Fruit fly (Drosophila melanogaster): Measurements from ENCODE around the gene mRpL49.

Gene mRpL49

DNA sequence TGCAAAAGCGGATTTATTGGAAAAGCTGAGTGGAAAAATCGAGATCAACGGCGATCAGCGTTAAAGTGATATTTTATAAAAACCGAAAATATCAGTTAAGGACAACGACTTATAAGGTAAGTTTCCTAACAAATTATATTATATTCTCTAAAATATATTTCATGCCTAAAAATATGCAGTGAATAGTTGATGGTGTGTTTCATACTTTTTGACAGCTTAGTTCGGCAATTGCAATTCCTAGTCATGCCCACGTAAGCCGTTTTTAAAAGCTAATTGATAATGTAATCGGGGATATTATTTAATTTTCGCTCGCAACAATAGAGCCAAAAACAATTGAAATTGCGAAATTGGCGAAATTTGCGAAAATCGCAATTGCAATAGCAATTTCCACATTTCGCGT lies 12.7 kb downstream of the mRpL49 start:
- TF ChIP-seq pan (optimal IDR thresholded peaks at IDR 0.05), result no peak
- TF ChIP-seq CG8478 (optimal IDR thresholded peaks at IDR 0.05), result no peak
- TF ChIP-seq psq (optimal IDR thresholded peaks at IDR 0.05), result no peak
- TF ChIP-seq EcR (GFP tag; optimal IDR thresholded peaks at IDR 0.05), result no peak
- no peak for TF ChIP-seq usp (GFP tag; optimal IDR thresholded peaks at IDR 0.05)
- no peak for TF ChIP-seq Dll (optimal IDR thresholded peaks at IDR 0.05)

DNA sequence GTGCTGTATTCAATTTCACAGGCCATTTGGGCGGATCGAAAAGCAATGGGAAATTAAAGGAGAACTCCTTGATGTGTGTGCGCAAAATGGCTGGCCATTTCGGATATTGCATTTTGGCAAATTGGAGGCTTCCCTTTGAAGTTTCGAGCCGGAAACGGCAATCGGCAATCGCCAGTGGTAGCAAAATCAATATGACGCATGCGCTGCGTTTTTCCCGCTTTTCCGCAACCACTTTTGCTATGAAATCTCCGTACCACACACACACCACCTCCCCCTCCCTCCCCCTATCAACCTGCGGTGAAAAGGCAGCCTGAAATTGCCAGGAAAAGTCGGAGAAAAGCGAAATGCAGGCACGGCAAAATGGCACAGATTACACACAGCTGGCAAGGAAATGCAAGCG lies 15.4 kb downstream of the mRpL49 start:
- TF ChIP-seq CG8478 (optimal IDR thresholded peaks at IDR 0.05), result no peak
- no peak for TF ChIP-seq usp (GFP tag; optimal IDR thresholded peaks at IDR 0.05)
- TF ChIP-seq pan (optimal IDR thresholded peaks at IDR 0.05), result no peak
- TF ChIP-seq psq (optimal IDR thresholded peaks at IDR 0.05), result no peak

DNA sequence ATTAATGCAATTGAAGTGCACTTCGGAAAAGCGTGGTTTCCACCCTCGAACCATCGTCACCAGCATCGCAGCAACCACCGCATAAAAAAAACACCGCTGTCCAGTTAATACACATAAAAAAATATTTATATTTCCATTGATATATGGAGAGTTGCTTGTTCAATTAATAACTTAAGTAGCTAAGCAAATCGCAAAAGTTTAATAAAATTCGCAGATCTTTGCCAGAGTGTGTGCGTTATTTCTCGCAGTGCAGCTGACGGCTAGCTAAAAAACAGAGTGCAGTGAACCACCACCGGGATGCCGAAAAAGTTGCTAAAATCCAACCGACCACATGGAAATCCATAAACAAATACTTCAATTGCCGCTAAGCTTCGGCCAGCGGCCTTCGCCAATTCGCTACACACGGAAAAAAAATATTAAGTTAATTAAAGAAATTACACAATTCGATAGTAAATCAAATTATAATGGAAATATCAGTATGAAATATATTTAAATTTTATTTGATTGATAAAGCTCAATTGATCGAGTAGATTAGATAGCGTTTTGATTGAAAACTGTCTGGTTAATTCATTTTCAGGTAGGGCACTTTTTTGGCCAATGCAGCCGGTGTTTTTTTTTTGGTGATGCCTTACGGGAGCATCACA lies 16.5 kb downstream of the mRpL49 start:
- TF ChIP-seq CG8478 (optimal IDR thresholded peaks at IDR 0.05) (no peak), EcR (GFP tag; optimal IDR thresholded peaks at IDR 0.05) (no peak), usp (GFP tag; optimal IDR thresholded peaks at IDR 0.05) (no peak), Dll (optimal IDR thresholded peaks at IDR 0.05) (no peak), psq (optimal IDR thresholded peaks at IDR 0.05) (no peak), pan (optimal IDR thresholded peaks at IDR 0.05) (no peak)

DNA sequence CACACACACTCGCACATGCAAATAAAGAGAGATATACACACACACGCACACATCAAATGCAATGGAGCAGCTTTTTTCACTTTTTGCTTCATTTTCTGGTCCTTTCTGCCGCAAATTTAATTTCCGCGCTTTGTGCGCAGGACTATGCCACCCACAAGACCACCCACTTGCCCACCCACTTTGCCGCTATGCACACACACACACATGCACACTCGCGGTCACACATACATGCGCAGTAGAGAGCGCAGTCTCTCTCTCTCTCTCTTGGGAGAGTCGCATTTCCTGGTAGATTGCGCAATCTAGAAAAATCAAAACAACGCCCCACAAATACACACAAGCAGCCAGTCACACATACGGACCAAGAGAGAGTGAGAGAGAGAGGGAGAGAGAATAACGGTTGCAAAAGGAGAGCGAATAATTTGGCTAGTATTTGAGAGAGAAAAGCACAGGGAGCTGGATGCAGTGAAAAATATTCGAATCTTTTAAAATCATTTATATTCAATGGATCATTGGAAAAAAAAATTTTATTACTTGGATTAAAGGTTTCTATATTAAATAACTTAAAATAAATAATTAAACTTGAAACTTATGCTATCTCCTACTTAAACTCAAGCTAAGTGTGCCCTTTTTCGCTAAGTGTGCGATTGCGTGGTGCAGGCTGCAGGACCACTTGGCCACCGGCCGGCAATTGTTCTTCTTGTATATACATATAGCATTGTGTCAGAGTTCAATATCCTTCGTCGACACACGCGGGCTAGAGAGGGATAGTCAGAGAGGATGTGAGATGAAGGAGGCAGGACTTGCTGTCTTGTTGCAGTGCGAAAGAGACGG lies 18.7 kb downstream of the mRpL49 start:
- TF ChIP-seq Dll (optimal IDR thresholded peaks at IDR 0.05) (no peak), psq (optimal IDR thresholded peaks at IDR 0.05) (no peak), EcR (GFP tag; optimal IDR thresholded peaks at IDR 0.05) (no peak), pan (optimal IDR thresholded peaks at IDR 0.05) (no peak), CG8478 (optimal IDR thresholded peaks at IDR 0.05) (no peak), usp (GFP tag; optimal IDR thresholded peaks at IDR 0.05) (no peak)

DNA sequence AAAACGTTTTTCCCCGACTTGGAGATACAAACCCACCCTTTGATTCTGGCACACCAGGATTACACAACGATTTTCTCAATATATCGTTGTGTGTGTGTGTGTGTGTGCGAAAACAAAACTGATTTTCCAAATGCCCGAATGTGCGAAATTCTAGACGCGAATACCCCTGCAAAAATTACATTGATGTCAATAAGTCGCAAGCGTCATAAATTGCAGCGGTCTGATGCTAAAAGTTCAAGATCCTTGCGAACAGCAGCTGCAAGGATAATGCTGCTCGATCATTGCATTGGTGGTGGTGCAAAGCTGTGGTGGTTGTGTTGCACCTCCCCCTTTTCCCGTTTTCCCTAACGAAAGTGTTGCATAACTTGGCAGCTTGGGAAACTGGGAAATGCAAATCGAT lies 20.7 kb downstream of the mRpL49 start:
- TF ChIP-seq Dll (optimal IDR thresholded peaks at IDR 0.05) (no peak), EcR (GFP tag; optimal IDR thresholded peaks at IDR 0.05) (no peak), CG8478 (optimal IDR thresholded peaks at IDR 0.05) (no peak), usp (GFP tag; optimal IDR thresholded peaks at IDR 0.05) (no peak), psq (optimal IDR thresholded peaks at IDR 0.05) (no peak), pan (optimal IDR thresholded peaks at IDR 0.05) (no peak)

DNA sequence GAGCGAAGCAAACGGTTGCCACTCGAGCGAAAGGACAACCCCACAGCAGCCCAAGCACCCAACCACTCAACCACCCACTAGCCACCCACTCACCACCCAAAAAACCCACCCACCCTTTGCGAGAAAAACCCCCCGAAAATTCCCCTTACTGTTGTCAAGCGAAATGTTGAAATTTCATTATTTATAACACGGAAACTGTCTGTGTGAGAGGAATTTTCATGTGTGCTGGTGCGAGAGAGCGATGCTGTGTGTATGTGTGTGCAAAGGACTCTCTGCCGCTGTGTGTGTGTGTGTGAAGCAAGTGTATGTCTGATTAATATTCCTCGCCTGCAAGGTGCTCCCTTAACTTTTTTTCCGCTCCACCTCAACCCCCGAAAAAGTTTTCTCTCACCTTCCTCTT lies 22.9 kb downstream of the mRpL49 start:
- TF ChIP-seq Dll (optimal IDR thresholded peaks at IDR 0.05) (no peak), EcR (GFP tag; optimal IDR thresholded peaks at IDR 0.05) (no peak), psq (optimal IDR thresholded peaks at IDR 0.05) (no peak), pan (optimal IDR thresholded peaks at IDR 0.05) (no peak), CG8478 (optimal IDR thresholded peaks at IDR 0.05) (no peak), usp (GFP tag; optimal IDR thresholded peaks at IDR 0.05) (no peak)

DNA sequence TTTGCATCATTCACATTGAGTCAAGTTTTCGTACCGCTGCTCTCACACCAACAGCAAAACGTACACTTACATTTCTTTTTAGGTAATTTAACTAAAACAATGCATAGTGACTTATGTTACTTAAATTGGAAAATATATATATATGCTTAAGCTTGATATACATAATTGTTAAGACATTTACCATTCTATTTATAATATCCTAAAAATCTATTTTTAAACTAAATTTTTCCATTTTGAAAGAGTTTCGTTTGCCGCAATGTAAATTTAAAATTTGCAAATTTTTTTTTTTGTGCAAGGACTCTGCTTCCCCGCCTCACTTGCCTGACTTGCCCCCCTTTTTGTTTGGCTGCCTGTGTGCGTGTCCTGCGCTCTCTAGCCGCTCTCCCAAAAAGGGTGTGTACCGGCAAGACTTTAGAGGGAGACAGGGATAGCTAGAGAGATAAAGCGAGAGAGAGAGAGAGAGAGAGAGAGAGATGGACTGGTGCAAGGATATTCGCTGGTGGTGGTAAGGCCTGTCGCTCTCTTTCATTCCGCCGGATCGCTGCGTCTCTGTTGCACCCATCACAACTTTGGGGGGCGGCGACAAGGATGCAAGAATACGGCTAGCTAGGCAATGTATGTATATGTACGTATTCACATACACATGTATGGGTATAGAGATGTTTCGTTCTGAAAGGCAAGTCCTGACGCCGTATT lies 31.1 kb downstream of the mRpL49 start:
- no peak for TF ChIP-seq psq (optimal IDR thresholded peaks at IDR 0.05)
- no peak for TF ChIP-seq Dll (optimal IDR thresholded peaks at IDR 0.05)
- no peak for TF ChIP-seq EcR (GFP tag; optimal IDR thresholded peaks at IDR 0.05)
- no peak for TF ChIP-seq pan (optimal IDR thresholded peaks at IDR 0.05)
- no peak for TF ChIP-seq CG8478 (optimal IDR thresholded peaks at IDR 0.05)
- TF ChIP-seq usp (GFP tag; optimal IDR thresholded peaks at IDR 0.05), result no peak

DNA sequence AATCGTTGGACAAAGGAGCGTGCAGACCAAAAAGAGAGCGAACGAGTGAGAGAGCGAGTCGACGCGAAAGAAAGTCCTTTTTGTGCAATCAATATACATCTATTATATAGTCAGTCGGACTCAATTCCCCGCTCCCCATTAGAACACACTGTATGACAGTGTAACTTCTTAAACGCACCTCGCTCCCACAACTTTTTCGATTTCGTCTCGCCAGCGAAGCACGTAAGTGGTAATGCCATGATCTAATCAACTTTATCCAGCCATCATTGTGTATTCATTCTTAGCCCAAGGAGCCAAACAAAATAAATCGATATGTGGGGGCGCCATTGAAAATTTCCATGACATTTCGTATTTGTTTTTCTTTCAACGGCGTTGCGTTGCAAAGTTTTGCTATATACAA lies 32.1 kb downstream of the mRpL49 start:
- TF ChIP-seq EcR (GFP tag; optimal IDR thresholded peaks at IDR 0.05) (no peak), usp (GFP tag; optimal IDR thresholded peaks at IDR 0.05) (no peak), CG8478 (optimal IDR thresholded peaks at IDR 0.05) (no peak), pan (optimal IDR thresholded peaks at IDR 0.05) (no peak), psq (optimal IDR thresholded peaks at IDR 0.05) (no peak), Dll (optimal IDR thresholded peaks at IDR 0.05) (no peak)

DNA sequence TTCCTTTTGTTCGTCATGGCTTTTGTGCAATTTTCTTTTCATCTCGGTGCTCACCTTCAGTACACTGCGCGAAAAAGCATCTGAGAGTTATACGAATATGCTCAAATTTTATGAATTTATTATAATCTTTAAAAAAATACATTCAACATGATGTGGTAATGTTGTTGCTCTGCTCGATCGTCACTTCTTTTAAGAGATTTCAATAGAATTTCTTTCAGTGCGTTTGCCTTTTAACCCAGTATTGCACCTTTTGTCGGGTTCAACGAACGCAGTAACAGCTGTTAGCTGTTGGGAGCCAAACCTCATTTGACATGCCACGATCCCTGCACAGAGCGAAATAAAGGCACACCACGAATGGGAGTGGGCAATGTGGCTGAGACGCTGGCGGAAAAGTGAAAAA lies 33.0 kb downstream of the mRpL49 start:
- TF ChIP-seq pan (optimal IDR thresholded peaks at IDR 0.05) (no peak), EcR (GFP tag; optimal IDR thresholded peaks at IDR 0.05) (no peak), usp (GFP tag; optimal IDR thresholded peaks at IDR 0.05) (no peak), Dll (optimal IDR thresholded peaks at IDR 0.05) (no peak), CG8478 (optimal IDR thresholded peaks at IDR 0.05) (no peak), psq (optimal IDR thresholded peaks at IDR 0.05) (no peak)

DNA sequence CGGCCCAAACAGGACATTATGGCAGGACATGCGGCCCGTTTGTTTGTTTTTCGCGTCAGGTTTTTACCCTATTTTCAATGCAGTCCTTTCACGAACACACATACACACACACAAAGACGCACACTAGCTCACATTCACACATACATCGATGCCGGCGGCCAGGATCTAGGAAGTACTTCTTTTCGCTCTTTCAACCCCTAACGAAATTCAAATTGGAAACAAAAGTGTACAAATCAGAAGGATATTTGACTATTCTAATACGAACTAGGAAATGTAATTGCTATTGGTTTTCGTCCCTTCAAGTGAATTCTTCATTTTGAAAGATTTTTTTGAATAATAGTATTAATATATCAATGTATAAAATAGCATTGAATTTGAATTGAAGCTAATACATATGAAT lies 33.5 kb downstream of the mRpL49 start:
- TF ChIP-seq Dll (optimal IDR thresholded peaks at IDR 0.05) (no peak), usp (GFP tag; optimal IDR thresholded peaks at IDR 0.05) (no peak), pan (optimal IDR thresholded peaks at IDR 0.05) (no peak), EcR (GFP tag; optimal IDR thresholded peaks at IDR 0.05) (no peak), CG8478 (optimal IDR thresholded peaks at IDR 0.05) (no peak), psq (optimal IDR thresholded peaks at IDR 0.05) (no peak)

DNA sequence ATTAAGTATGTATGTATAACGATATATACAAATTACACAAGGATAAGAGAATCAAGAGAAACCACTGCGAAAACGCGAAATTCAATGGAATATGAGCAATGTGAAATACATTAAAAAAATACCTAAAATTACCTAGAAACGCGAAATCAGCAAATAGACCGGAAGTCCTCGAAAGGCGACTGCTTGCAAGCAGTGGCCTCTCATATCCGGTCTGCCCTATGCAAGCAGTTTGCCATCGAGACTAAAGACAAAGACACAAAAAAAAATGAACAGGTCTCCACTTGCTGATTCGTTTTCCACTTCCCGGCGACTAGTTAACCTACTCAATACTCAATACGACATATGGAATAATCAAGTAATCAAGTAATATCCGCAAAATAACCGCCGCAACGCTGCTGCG lies 40.8 kb downstream of the mRpL49 start:
- no peak for TF ChIP-seq psq (optimal IDR thresholded peaks at IDR 0.05)
- TF ChIP-seq CG8478 (optimal IDR thresholded peaks at IDR 0.05), result no peak
- TF ChIP-seq pan (optimal IDR thresholded peaks at IDR 0.05), result no peak
- TF ChIP-seq EcR (GFP tag; optimal IDR thresholded peaks at IDR 0.05), result no peak
- TF ChIP-seq Dll (optimal IDR thresholded peaks at IDR 0.05), result no peak

DNA sequence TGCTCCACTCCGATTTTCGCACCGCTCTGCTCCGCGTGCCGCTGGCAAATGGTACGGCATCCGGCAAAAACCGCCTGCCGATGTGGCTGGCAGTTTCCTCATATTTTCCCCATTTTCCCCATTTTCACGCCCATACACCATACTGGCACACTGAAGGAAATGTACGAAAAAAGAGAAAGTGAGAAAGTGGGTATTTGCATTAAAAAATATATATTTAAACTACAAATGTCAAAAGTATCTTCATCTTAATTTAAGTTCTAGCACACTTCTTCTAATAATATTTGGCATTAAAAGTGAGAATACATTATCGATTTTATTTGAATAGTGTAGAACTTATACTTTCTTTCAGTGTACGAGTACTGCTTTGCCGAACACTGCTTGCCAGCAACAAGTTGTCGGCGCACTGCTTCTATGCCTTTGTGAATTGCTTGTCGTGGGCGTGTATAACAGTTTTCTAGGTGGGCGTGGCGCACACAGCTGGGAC lies 50.5 kb downstream of the mRpL49 start, which contains the start of gene hec:
Gene hec, minus strand, starts transcription at position 51 of the 484 bp plus-strand sequence.
- TF ChIP-seq psq (optimal IDR thresholded peaks at IDR 0.05), result no peak
- TF ChIP-seq Dll (optimal IDR thresholded peaks at IDR 0.05), result no peak
- no peak for TF ChIP-seq CG8478 (optimal IDR thresholded peaks at IDR 0.05)
- no peak for TF ChIP-seq usp (GFP tag; optimal IDR thresholded peaks at IDR 0.05)
- TF ChIP-seq pan (optimal IDR thresholded peaks at IDR 0.05), result no peak
- no peak for TF ChIP-seq EcR (GFP tag; optimal IDR thresholded peaks at IDR 0.05)
